Fruit fly (Drosophila melanogaster): ENCODE results near the gene CG9286.

dm6 chr3R:13790820-13791219, 10.1 kb downstream of the CG9286 start:
- no peak for TF ChIP-seq Sin3A (optimal IDR thresholded peaks at IDR 0.05)
- no peak for TF ChIP-seq h (optimal IDR thresholded peaks at IDR 0.05)
